Fruit fly (Drosophila melanogaster) whole organism, embryonic: ENCODE data around the gene Sumo.

Experiments
- Ada2b ChIP-seq: fragments of 200-800 bp; sonication (Bioruptor generic); IDR thresholded peaks from 2 replicates; pipeline ENCODE4 v1.3.6; 2022; ENCODE audit warnings: missing biosample characterization, missing genetic modification characterization
- Atf6 ChIP-seq: fragments of 200-800 bp; sonication (Bioruptor generic); IDR thresholded peaks from 2 replicates; pipeline ENCODE4 v1.3.6; 2022; ENCODE audit warnings: missing biosample characterization, missing genetic modification characterization
- CG10267 ChIP-seq: fragments of 200-800 bp; sonication (Bioruptor generic); optimal IDR thresholded peaks from 2 replicates; lab custom pipeline; 2018; ENCODE audit warnings: missing biosample characterization, mild to moderate bottlenecking, missing genetic modification characterization, moderate library complexity
- CG11456 ChIP-seq: fragments of 200-800 bp; sonication (Bioruptor generic); IDR thresholded peaks from 3 replicates; pipeline ENCODE4 v1.3.6; 2022; ENCODE audit warnings: missing biosample characterization, missing genetic modification characterization
- CG12942 ChIP-seq: fragments of 200-800 bp; sonication (Bioruptor generic); optimal IDR thresholded peaks from 3 replicates; lab custom pipeline; 2016; ENCODE audit warnings: missing biosample characterization, missing genetic modification characterization
- CG14667 ChIP-seq: fragments of 200-800 bp; sonication (Bioruptor generic); IDR thresholded peaks from 2 replicates; pipeline ENCODE4 v1.3.6; 2022; ENCODE audit warnings: missing biosample characterization, missing genetic modification characterization
- CG14965 ChIP-seq: fragments of 200-800 bp; sonication (Bioruptor generic); optimal IDR thresholded peaks from 2 replicates; lab custom pipeline; 2016; ENCODE audit warnings: missing biosample characterization, missing genetic modification characterization, borderline replicate concordance
- CG15011 ChIP-seq: fragments of 200-800 bp; sonication (Bioruptor generic); optimal IDR thresholded peaks from 3 replicates; lab custom pipeline; 2018; ENCODE audit warnings: missing biosample characterization, mild to moderate bottlenecking, missing genetic modification characterization
- CG15514 ChIP-seq: fragments of 200-800 bp; sonication (Bioruptor generic); optimal IDR thresholded peaks from 3 replicates; lab custom pipeline; 2017; ENCODE audit warnings: missing biosample characterization, missing genetic modification characterization, mild to moderate bottlenecking, moderate library complexity, missing genetic modification reagents
- CG17612 ChIP-seq: fragments of 200-800 bp; sonication (Bioruptor generic); IDR thresholded peaks from 2 replicates; pipeline ENCODE4 v1.3.6; 2022; ENCODE audit warnings: missing biosample characterization, missing genetic modification characterization
- CG2120 ChIP-seq: fragments of 200-800 bp; sonication (Bioruptor generic); optimal IDR thresholded peaks from 3 replicates; lab custom pipeline; 2016; ENCODE audit warnings: missing biosample characterization, missing genetic modification characterization
- CG3407 ChIP-seq: fragments of 200-800 bp; sonication (Bioruptor generic); optimal IDR thresholded peaks from 2 replicates; lab custom pipeline; 2018; ENCODE audit warnings: missing biosample characterization, mild to moderate bottlenecking, missing genetic modification characterization
- CG4360 ChIP-seq: fragments of 200-800 bp; sonication (Bioruptor generic); IDR thresholded peaks from 2 replicates; pipeline ENCODE4 v1.3.6; 2022; ENCODE audit warnings: missing biosample characterization, missing genetic modification characterization
- CG5180 ChIP-seq: fragments of 200-800 bp; sonication (Bioruptor generic); optimal IDR thresholded peaks from 3 replicates; lab custom pipeline; 2017; ENCODE audit warnings: missing biosample characterization, missing genetic modification characterization, mild to moderate bottlenecking, moderate library complexity, missing genetic modification reagents
- CG5245 ChIP-seq: fragments of 200-800 bp; sonication (Bioruptor generic); optimal IDR thresholded peaks from 3 replicates; lab custom pipeline; 2016; ENCODE audit warnings: missing biosample characterization, missing genetic modification characterization
- CG7357 ChIP-seq: fragments of 200-800 bp; sonication (Bioruptor generic); IDR thresholded peaks from 3 replicates; pipeline ENCODE4 v1.3.6; 2022; ENCODE audit warnings: missing biosample characterization, missing genetic modification characterization
- CG8281 ChIP-seq: fragments of 200-800 bp; sonication (Bioruptor generic); optimal IDR thresholded peaks from 2 replicates; lab custom pipeline; 2018; ENCODE audit warnings: missing biosample characterization, mild to moderate bottlenecking, missing genetic modification characterization, moderate library complexity
- CG9609 ChIP-seq: fragments of 200-800 bp; sonication (Bioruptor generic); optimal IDR thresholded peaks from 3 replicates; lab custom pipeline; 2016; ENCODE audit warnings: missing biosample characterization, missing genetic modification characterization
- CoRest ChIP-seq: fragments of 200-800 bp; sonication (Bioruptor generic); optimal IDR thresholded peaks from 3 replicates; lab custom pipeline; 2018; ENCODE audit warnings: missing biosample characterization, mild to moderate bottlenecking, missing genetic modification characterization, moderate library complexity
- D19B ChIP-seq: fragments of 200-800 bp; sonication (Bioruptor generic); optimal IDR thresholded peaks from 2 replicates; lab custom pipeline; 2017; ENCODE audit warnings: missing biosample characterization, mild to moderate bottlenecking, missing genetic modification characterization
- Dad ChIP-seq: fragments of 200-800 bp; sonication (Bioruptor generic); optimal IDR thresholded peaks from 3 replicates; lab custom pipeline; 2016; ENCODE audit warnings: missing biosample characterization, missing genetic modification characterization
- Dek ChIP-seq: fragments of 200-800 bp; sonication (Bioruptor generic); optimal IDR thresholded peaks from 3 replicates; lab custom pipeline; 2019; ENCODE audit warnings: missing biosample characterization, mild to moderate bottlenecking, missing genetic modification characterization, moderate library complexity
- Dip2 ChIP-seq: fragments of 200-800 bp; sonication (Bioruptor generic); IDR thresholded peaks from 2 replicates; pipeline ENCODE4 v1.3.6; 2022; ENCODE audit warnings: missing biosample characterization, missing genetic modification characterization
- Dp ChIP-seq: fragments of 200-800 bp; sonication (Bioruptor generic); optimal IDR thresholded peaks from 2 replicates; lab custom pipeline; 2018; ENCODE audit warnings: missing biosample characterization, mild to moderate bottlenecking, missing genetic modification characterization, moderate library complexity
- Elba2 ChIP-seq: fragments of 200-800 bp; sonication (Bioruptor generic); optimal IDR thresholded peaks from 3 replicates; lab custom pipeline; 2016; ENCODE audit warnings: missing biosample characterization, missing genetic modification characterization
- Fer1 ChIP-seq: fragments of 200-800 bp; sonication (Bioruptor generic); optimal IDR thresholded peaks from 2 replicates; lab custom pipeline; 2017; ENCODE audit warnings: missing biosample characterization, mild to moderate bottlenecking, missing genetic modification characterization
- GATAe ChIP-seq: fragments of 200-800 bp; sonication (Bioruptor generic); conservative IDR thresholded peaks from 2 replicates; pipeline ENCODE4 v1.3.6; 2022; ENCODE audit warnings: missing biosample characterization, missing genetic modification characterization
- Kr ChIP-seq: fragments of 200-800 bp; sonication (Bioruptor generic); optimal IDR thresholded peaks from 2 replicates; lab custom pipeline; 2017; ENCODE audit warnings: missing biosample characterization, mild to moderate bottlenecking, missing genetic modification characterization
- Optix ChIP-seq: fragments of 200-800 bp; sonication (Bioruptor generic); IDR thresholded peaks from 3 replicates; pipeline ENCODE4 v1.3.6; 2022; ENCODE audit warnings: missing biosample characterization, missing genetic modification characterization
- Sin3A ChIP-seq: fragments of >200 bp; optimal IDR thresholded peaks from 2 replicates; lab custom pipeline; 2018
- Spps ChIP-seq: fragments of 200-800 bp; sonication (Bioruptor generic); optimal IDR thresholded peaks from 2 replicates; lab custom pipeline; 2018; ENCODE audit warnings: missing biosample characterization, mild to moderate bottlenecking, missing genetic modification characterization
- Tbp ChIP-seq: fragments of >200 bp; optimal IDR thresholded peaks from 2 replicates; lab custom pipeline; 2018; ENCODE audit warnings: missing biosample characterization, missing genetic modification characterization
- cas ChIP-seq: fragments of 200-800 bp; sonication (Bioruptor generic); IDR thresholded peaks from 2 replicates; pipeline ENCODE4 v1.3.6; 2022; ENCODE audit warnings: missing biosample characterization, missing genetic modification characterization
- cg ChIP-seq: fragments of 200-800 bp; sonication (Bioruptor generic); optimal IDR thresholded peaks from 3 replicates; lab custom pipeline; 2019; ENCODE audit warnings: missing biosample characterization, mild to moderate bottlenecking, missing genetic modification characterization, moderate library complexity
- chinmo ChIP-seq: fragments of 200-800 bp; sonication (Bioruptor generic); IDR thresholded peaks from 4 replicates; pipeline ENCODE4 v1.3.6; 2022; ENCODE audit warnings: missing biosample characterization, missing genetic modification characterization; ENCODE audit not compliant: partially characterized antibody
- croc ChIP-seq: fragments of 200-800 bp; sonication (Bioruptor generic); conservative IDR thresholded peaks from 3 replicates; pipeline ENCODE4 v1.3.6; 2022; ENCODE audit warnings: missing biosample characterization, missing genetic modification characterization
- dmrt99B ChIP-seq: fragments of 200-800 bp; sonication (Bioruptor generic); optimal IDR thresholded peaks from 2 replicates; lab custom pipeline; 2018; ENCODE audit warnings: missing biosample characterization, mild to moderate bottlenecking, missing genetic modification characterization, moderate library complexity
- eve ChIP-seq, 2 experiments: fragments of >200 bp; optimal IDR thresholded peaks; 2 replicates each; lab custom pipeline; 2017; ENCODE audit warnings: missing biosample characterization in 2 of 2, missing genetic modification characterization in 2 of 2
- fd96Cb ChIP-seq: fragments of 200-800 bp; sonication (Bioruptor generic); optimal IDR thresholded peaks from 2 replicates; lab custom pipeline; 2018; ENCODE audit warnings: missing biosample characterization, mild to moderate bottlenecking, missing genetic modification characterization, moderate library complexity
- ind ChIP-seq: fragments of 200-800 bp; sonication (Bioruptor generic); optimal IDR thresholded peaks from 3 replicates; lab custom pipeline; 2016; ENCODE audit warnings: missing biosample characterization, missing genetic modification characterization
- lbe ChIP-seq: fragments of 200-800 bp; sonication (Bioruptor generic); optimal IDR thresholded peaks from 2 replicates; lab custom pipeline; 2016; ENCODE audit warnings: missing biosample characterization, mild to moderate bottlenecking, missing genetic modification characterization
- lilli ChIP-seq: fragments of 200-800 bp; sonication (Bioruptor generic); optimal IDR thresholded peaks from 3 replicates; lab custom pipeline; 2016; ENCODE audit warnings: missing biosample characterization, missing genetic modification characterization
- nerfin-2 ChIP-seq: fragments of 200-800 bp; sonication (Bioruptor generic); IDR thresholded peaks from 2 replicates; pipeline ENCODE4 v1.3.6; 2022; ENCODE audit warnings: missing biosample characterization, missing genetic modification characterization; ENCODE audit not compliant: partially characterized antibody
- nmo ChIP-seq: fragments of 200-800 bp; sonication (Bioruptor generic); optimal IDR thresholded peaks from 2 replicates; lab custom pipeline; 2018; ENCODE audit warnings: missing biosample characterization, mild to moderate bottlenecking, missing genetic modification characterization, moderate library complexity
- odd ChIP-seq: fragments of 200-800 bp; sonication (Bioruptor generic); optimal IDR thresholded peaks from 2 replicates; lab custom pipeline; 2017; ENCODE audit warnings: missing biosample characterization, mild to moderate bottlenecking, missing genetic modification characterization
- p53 ChIP-seq: fragments of 200-800 bp; sonication (Bioruptor generic); optimal IDR thresholded peaks from 2 replicates; lab custom pipeline; 2016; ENCODE audit warnings: missing biosample characterization, missing genetic modification characterization
- row ChIP-seq: fragments of 200-800 bp; sonication (Bioruptor generic); IDR thresholded peaks from 3 replicates; pipeline ENCODE4 v1.3.6; 2022; ENCODE audit warnings: missing biosample characterization, missing genetic modification characterization
- sens ChIP-seq: fragments of 200-800 bp; sonication (Bioruptor generic); peaks from one replicate; lab custom pipeline; 2016; ENCODE audit warnings: missing biosample characterization, missing genetic modification characterization
- tgo ChIP-seq: fragments of 200-800 bp; sonication (Bioruptor generic); IDR thresholded peaks from 3 replicates; pipeline ENCODE4 v1.3.6; 2022; ENCODE audit warnings: missing biosample characterization, missing genetic modification characterization
- wdn ChIP-seq: fragments of 200-800 bp; sonication (Bioruptor generic); IDR thresholded peaks from 2 replicates; pipeline ENCODE4 v1.3.6; 2022; ENCODE audit warnings: missing biosample characterization, missing genetic modification characterization

The Sumo gene

DNA sequence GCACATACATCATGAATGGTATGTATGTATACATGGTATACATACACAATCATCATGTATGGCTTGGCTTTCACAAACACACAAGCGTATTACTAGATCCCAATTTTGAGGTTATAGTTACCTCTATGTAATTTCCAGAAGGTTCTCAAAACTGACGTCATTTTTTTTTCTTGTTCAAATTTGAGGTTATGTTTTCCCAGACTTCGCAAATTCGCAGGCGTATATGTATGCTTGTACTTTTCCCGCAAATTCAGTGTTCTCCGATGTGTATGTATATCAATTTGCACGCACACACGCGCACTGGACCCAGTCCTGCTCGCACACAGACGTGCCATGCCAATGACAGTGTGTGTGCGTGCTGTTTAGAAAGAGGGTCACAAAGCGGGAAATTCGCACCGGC lies 1.1 kb downstream of the Sumo start (continued):
- TF ChIP-seq Ada2b (GFP tag; lab: Robert Waterston, UW) (no peak), CoRest (tag; lab: Kevin White, UChicago) (no peak), Atf6 (GFP tag; lab: Robert Waterston, UW) (no peak), CG17612 (no peak), Fer1 (GFP tag; lab: Kevin White, UChicago) (no peak), Optix (GFP tag; lab: Robert Waterston, UW) (no peak), D19B (GFP tag; lab: Kevin White, UChicago) (no peak), fd96Cb (tag; lab: Kevin White, UChicago) (no peak), wdn (no peak), CG15011 (no peak), Dek (tag; lab: Kevin White, UChicago) (no peak), GATAe (no peak), Dip2 (GFP tag; lab: Robert Waterston, UW) (no peak), lbe (GFP tag; lab: Kevin White, UChicago) (no peak), odd (GFP tag; lab: Kevin White, UChicago) (no peak), CG9609 (GFP tag; lab: Kevin White, UChicago) (no peak), chinmo (GFP tag; lab: Robert Waterston, UW) (no peak), CG3407 (GFP tag; lab: Kevin White, UChicago) (no peak), CG15514 (no peak), Kr (no peak), cg (peak; percentile 84), cas (GFP tag; lab: Robert Waterston, UW) (no peak), CG5245 (GFP tag; lab: Kevin White, UChicago) (no peak), Tbp (GFP tag; lab: Kevin White, UChicago) (no peak), row (GFP tag; lab: Robert Waterston, UW) (peak; percentile 20; the same call in 1 of the 3 replicates), lilli (GFP tag; lab: Kevin White, UChicago) (no peak), croc (GFP tag; lab: Robert Waterston, UW) (no peak), nmo (GFP tag; lab: Kevin White, UChicago) (no peak), nerfin-2 (GFP tag; lab: Robert Waterston, UW) (no peak), Elba2 (GFP tag; lab: Kevin White, UChicago) (no peak), CG5180 (no peak), sens (GFP tag; lab: Kevin White, UChicago) (peak; percentile 48), eve (GFP tag; optimal IDR thresholded peaks at IDR 0.05; lab: Kevin White, UChicago) (no peak), CG12942 (GFP tag; lab: Kevin White, UChicago) (no peak), CG4360 (GFP tag; lab: Robert Waterston, UW) (no peak; the same call in 1 of the 2 replicates), CG14965 (no peak), CG14667 (no peak), tgo (GFP tag; lab: Robert Waterston, UW) (no peak), Dad (no peak), Spps (tag; lab: Kevin White, UChicago) (no peak), Dp (GFP tag; lab: Kevin White, UChicago) (no peak), ind (GFP tag; lab: Kevin White, UChicago) (no peak), CG11456 (GFP tag; lab: Robert Waterston, UW) (no peak), Sin3A (lab: Kevin White, UChicago) (no peak), CG10267 (no peak), CG7357 (no peak), p53 (GFP tag; lab: Kevin White, UChicago) (no peak), dmrt99B (tag; lab: Kevin White, UChicago) (no peak), CG2120 (GFP tag; lab: Kevin White, UChicago) (no peak), CG8281 (no peak)
